Worm (Caenorhabditis elegans): Measurements from ENCODE around the gene gpa-13.

Gene gpa-13

DNA sequence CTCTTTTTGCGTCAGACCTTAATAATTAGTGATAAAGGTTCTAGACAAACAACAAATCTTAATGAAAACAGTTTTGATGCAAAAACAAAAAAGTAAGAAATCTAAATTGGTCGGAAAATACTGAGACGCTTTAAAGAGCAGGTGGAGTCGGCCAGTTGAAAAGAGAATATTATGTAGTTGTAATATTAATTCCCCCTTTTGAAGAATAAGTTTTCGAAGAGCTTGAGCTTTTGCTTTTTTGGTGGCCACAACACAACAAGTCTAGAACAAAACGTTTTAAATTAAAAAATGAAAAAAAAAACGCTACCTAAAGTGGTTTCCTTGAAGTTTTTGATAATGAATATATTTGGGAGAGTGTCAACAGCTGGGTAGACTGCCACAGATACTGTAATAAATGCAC lies 38.3 kb downstream of the gpa-13 start, which contains the start of gene str-178:
Gene str-178 (minus strand): TSS at position 101 of the 400 bp plus-strand sequence.
- TF ChIP-seq T22C8.4 (GFP tag; IDR thresholded peaks at IDR 0.05) (no peak), flt-1 (GFP tag; IDR thresholded peaks at IDR 0.05) (no peak), cog-1 (tag; optimal IDR thresholded peaks at IDR 0.05) (no peak), ztf-29 (GFP tag; IDR thresholded peaks at IDR 0.05) (no peak), klf-2 (GFP tag; conservative IDR thresholded peaks at IDR 0.05) (no peak), ref-1 (GFP tag; conservative IDR thresholded peaks at IDR 0.05) (no peak), ztf-23 (GFP tag; IDR thresholded peaks at IDR 0.05) (no peak), tab-1 (GFP tag; IDR thresholded peaks at IDR 0.05) (no peak), med-1 (GFP tag; optimal IDR thresholded peaks at IDR 0.05; ENCODE audit: insufficient read depth) (no peak)

DNA sequence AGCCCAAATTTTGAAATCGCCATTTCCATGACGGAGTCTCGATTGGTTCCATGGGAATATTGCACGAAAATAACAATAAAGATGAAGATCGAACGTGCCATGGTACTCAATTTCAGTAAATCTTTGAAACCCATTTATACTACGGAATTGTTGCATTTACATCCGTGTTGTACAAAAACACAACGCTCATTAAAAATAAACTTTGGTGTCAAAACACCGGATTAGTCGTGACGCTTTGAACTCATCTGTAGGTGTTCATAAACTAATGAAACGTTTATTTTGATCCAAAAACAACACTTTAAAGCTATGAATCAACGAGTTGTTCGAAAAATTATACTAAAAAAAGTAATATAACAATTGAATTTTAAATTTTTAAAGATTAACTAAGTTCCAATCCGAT lies 40.6 kb downstream of the gpa-13 start, which contains the start of gene R11D1.4:
Gene R11D1.4 (minus strand): TSS at position 101 of the 400 bp plus-strand sequence.
- TF ChIP-seq ref-1 (GFP tag; conservative IDR thresholded peaks at IDR 0.05) = no peak
- TF ChIP-seq flt-1 (GFP tag; IDR thresholded peaks at IDR 0.05) = no peak
- no peak for TF ChIP-seq T22C8.4 (GFP tag; IDR thresholded peaks at IDR 0.05)
- TF ChIP-seq ztf-23 (GFP tag; IDR thresholded peaks at IDR 0.05) = no peak

DNA sequence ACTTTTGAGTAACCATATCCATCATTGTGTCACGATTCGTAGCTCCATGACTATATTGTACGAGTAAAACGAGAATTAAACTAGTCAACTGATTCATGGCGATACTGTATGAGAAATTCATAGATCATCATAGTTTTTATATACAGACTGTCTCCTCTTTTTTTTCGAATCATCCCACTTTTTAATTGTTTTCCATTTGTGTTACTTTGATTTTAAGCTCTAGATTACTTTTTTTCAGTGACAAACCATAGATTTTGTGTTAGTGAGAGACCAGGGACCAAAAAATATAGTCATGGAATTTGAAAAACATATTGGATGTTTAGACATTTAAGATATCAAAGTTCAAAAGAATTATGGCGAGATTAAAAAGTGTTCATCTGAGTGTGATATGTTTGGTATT lies 42.7 kb downstream of the gpa-13 start, which contains the start of gene R11D1.3:
Gene R11D1.3 (minus strand): TSS at position 101 of the 400 bp plus-strand sequence.
- TF ChIP-seq flt-1 (GFP tag; IDR thresholded peaks at IDR 0.05) (no peak), cog-1 (tag; optimal IDR thresholded peaks at IDR 0.05) (no peak)

DNA sequence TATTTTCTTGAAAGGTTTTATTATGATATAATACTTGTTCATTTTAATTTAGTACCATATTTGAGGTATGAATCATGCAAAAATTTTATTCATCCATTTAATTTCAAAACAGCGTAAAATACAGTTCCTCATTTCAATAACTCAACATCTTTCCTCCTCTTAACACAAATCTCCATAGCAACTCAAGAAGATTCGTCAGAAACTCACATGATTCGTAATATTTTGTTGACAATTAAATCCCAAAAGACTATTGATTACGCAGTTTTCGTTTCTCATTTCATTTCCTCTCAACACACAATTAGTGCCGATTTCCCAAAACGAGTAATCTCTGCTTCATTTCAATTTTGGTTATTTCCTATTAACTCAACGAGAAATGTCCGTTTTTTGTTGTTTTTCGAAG lies 46.4 kb downstream of the gpa-13 start, which contains the start of gene R11D1.2:
Gene R11D1.2 (plus strand): TSS at position 301 of the 400 bp plus-strand sequence.
- TF ChIP-seq cog-1 (tag; optimal IDR thresholded peaks at IDR 0.05) (no peak), tab-1 (GFP tag; IDR thresholded peaks at IDR 0.05) (no peak), flt-1 (GFP tag; IDR thresholded peaks at IDR 0.05) (no peak), ref-1 (GFP tag; conservative IDR thresholded peaks at IDR 0.05) (no peak), ztf-29 (GFP tag; IDR thresholded peaks at IDR 0.05) (no peak), klf-2 (GFP tag; conservative IDR thresholded peaks at IDR 0.05) (no peak), med-1 (GFP tag; optimal IDR thresholded peaks at IDR 0.05; ENCODE audit: insufficient read depth) (no peak), ztf-23 (GFP tag; IDR thresholded peaks at IDR 0.05) (no peak)

DNA sequence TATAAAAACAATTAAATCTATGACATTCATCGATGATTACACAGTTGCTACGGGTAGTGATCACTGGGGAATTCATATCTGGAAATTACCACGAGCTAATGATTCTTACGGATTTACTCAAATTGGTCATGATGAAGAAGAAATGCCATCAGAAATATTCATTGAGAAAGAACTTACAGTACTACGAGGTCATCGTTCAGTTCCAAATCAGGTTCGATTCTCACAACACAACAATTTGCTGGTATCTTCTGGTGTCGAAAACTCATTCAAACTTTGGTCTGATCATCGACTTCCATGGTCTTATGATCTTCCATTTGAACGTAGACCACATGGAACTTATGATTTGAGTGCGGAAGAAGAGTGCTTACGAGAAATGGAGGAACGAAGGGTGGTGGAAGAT lies 48.2 kb downstream of the gpa-13 start:
- TF ChIP-seq ref-1 (GFP tag; conservative IDR thresholded peaks at IDR 0.05) = no peak
- no peak for TF ChIP-seq klf-2 (GFP tag; conservative IDR thresholded peaks at IDR 0.05)
- TF ChIP-seq flt-1 (GFP tag; IDR thresholded peaks at IDR 0.05) = no peak
- TF ChIP-seq med-1 (GFP tag; optimal IDR thresholded peaks at IDR 0.05; ENCODE audit: insufficient read depth) = no peak
- no peak for TF ChIP-seq cog-1 (tag; optimal IDR thresholded peaks at IDR 0.05)
- no peak for TF ChIP-seq tab-1 (GFP tag; IDR thresholded peaks at IDR 0.05)
- TF ChIP-seq ztf-29 (GFP tag; IDR thresholded peaks at IDR 0.05) = no peak
- TF ChIP-seq T22C8.4 (GFP tag; IDR thresholded peaks at IDR 0.05) = no peak
- TF ChIP-seq ztf-23 (GFP tag; IDR thresholded peaks at IDR 0.05) = no peak

DNA sequence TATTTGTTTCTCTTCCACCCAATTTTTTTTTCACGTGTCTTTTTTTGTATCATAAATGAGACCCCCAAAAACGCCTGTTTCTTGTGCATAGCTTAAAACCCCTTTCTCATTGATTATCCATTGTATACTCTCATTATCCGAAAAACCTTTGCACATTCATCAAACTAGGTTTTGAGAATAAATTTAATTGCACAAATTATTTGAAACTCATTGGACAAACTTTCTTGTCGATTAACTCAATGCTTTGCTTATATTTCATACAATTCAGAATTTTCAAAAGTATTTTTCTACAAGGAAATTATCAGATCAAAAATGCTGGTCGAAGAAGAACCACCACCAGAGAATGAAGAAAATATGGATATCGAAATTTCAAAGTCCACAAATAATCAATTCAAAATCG lies 50.7 kb downstream of the gpa-13 start, which contains the start of gene R11D1.1:
Gene R11D1.1 (plus strand): TSS at position 301 of the 400 bp plus-strand sequence.
- TF ChIP-seq klf-2 (GFP tag; conservative IDR thresholded peaks at IDR 0.05) (no peak), T22C8.4 (GFP tag; IDR thresholded peaks at IDR 0.05) (no peak), flt-1 (GFP tag; IDR thresholded peaks at IDR 0.05) (no peak), ztf-29 (GFP tag; IDR thresholded peaks at IDR 0.05) (no peak), med-1 (GFP tag; optimal IDR thresholded peaks at IDR 0.05; ENCODE audit: insufficient read depth) (no peak), tab-1 (GFP tag; IDR thresholded peaks at IDR 0.05) (no peak), ref-1 (GFP tag; conservative IDR thresholded peaks at IDR 0.05) (no peak), ztf-23 (GFP tag; IDR thresholded peaks at IDR 0.05) (no peak), cog-1 (tag; optimal IDR thresholded peaks at IDR 0.05) (no peak)

Measured in whole organism, midembryonic.